Worm (Caenorhabditis elegans) whole organism, L4 larva: ENCODE measurements around the gene hlh-30.
A peak's percentile ranks its signal among the peaks of the same experiment; 100 is the strongest.

ENCODE experiments used
- F37D6.2 ChIP-seq: sonication (generic microtip); optimal IDR thresholded peaks from 2 replicates; lab custom pipeline; 2016; ENCODE audit warnings: mild to moderate bottlenecking, missing genetic modification characterization, missing compliant biosample characterization
- F44E2.7 ChIP-seq: fragments of 200-800 bp; sonication (Bioruptor generic); IDR thresholded peaks from 2 replicates; pipeline ENCODE4 v2.1.2; 2022; ENCODE audit warnings: missing genetic modification characterization, missing compliant biosample characterization
- Y105C5A.15 ChIP-seq: fragments of 200-800 bp; sonication (Bioruptor generic); IDR thresholded peaks from 2 replicates; pipeline ENCODE4 v1.3.6; 2022; ENCODE audit warnings: missing genetic modification characterization, missing compliant biosample characterization
- Y75B8A.6 ChIP-seq: fragments of 200-800 bp; sonication (Bioruptor generic); IDR thresholded peaks from 2 replicates; pipeline ENCODE4 v1.3.6; 2022; ENCODE audit warnings: missing genetic modification reagents, missing genetic modification characterization, missing compliant biosample characterization
- ZK337.2 ChIP-seq: fragments of 200-800 bp; sonication (Bioruptor generic); IDR thresholded peaks from 2 replicates; pipeline ENCODE4 v1.3.6; 2022; ENCODE audit warnings: missing genetic modification reagents, missing genetic modification characterization, missing compliant biosample characterization
- ZK546.5 ChIP-seq, 2 experiments: sonication (generic microtip); optimal IDR thresholded peaks; 2 replicates each; lab custom pipeline; 2017; ENCODE audit warnings: missing biosample characterization in 2 of 2, missing genetic modification characterization in 2 of 2
- aha-1 ChIP-seq: fragments of 150-350 bp; peaks from one replicate; lab custom pipeline; 2014; ENCODE audit warnings: missing biosample characterization, missing genetic modification characterization
- ama-1 ChIP-seq: fragments of 150-350 bp; optimal IDR thresholded peaks from 2 replicates; lab custom pipeline; 2014; ENCODE audit warnings: inconsistent platforms, mixed read lengths
- arid-1 ChIP-seq: fragments of 200-800 bp; sonication (Bioruptor generic); conservative IDR thresholded peaks from 2 replicates; pipeline ENCODE4 v1.3.6; 2022; ENCODE audit warnings: missing genetic modification reagents, missing genetic modification characterization, missing compliant biosample characterization
- ces-1 ChIP-seq: fragments of 150-350 bp; sonication (generic microtip); optimal IDR thresholded peaks from 4 replicates; lab custom pipeline; 2014; ENCODE audit warnings: missing biosample characterization, missing genetic modification reagents, missing genetic modification characterization
- daf-12 ChIP-seq: fragments of 150-350 bp; optimal IDR thresholded peaks from 2 replicates; lab custom pipeline; 2014; ENCODE audit warnings: missing biosample characterization, missing genetic modification reagents, missing genetic modification characterization
- daf-16 ChIP-seq, 3 experiments: sonication (generic microtip); optimal IDR thresholded peaks; 2 replicates each; lab custom pipeline; 2016 to 2017; ENCODE audit warnings: missing genetic modification characterization in 3 of 3, missing genetic modification reagents in 3 of 3, mild to moderate bottlenecking in 2 of 3, missing compliant biosample characterization in 2 of 3, missing biosample characterization in 1 of 3, moderate library complexity in 1 of 3
- dmd-8 ChIP-seq: fragments of 200-800 bp; sonication (Bioruptor generic); IDR thresholded peaks from 2 replicates; pipeline ENCODE4 v1.3.6; 2022; ENCODE audit warnings: missing genetic modification characterization, missing compliant biosample characterization
- dmd-9 ChIP-seq: fragments of 200-800 bp; sonication (Bioruptor generic); IDR thresholded peaks from 2 replicates; pipeline ENCODE4 v1.3.6; 2022; ENCODE audit warnings: missing genetic modification reagents, missing genetic modification characterization, missing compliant biosample characterization
- egl-27 ChIP-seq: sonication (generic microtip); optimal IDR thresholded peaks from 3 replicates; lab custom pipeline; 2017; ENCODE audit warnings: missing biosample characterization, missing genetic modification reagents, missing genetic modification characterization
- egl-43 ChIP-seq: fragments of 200-800 bp; sonication (Bioruptor generic); IDR thresholded peaks from 2 replicates; pipeline ENCODE4 v1.3.6; 2022; ENCODE audit warnings: missing genetic modification reagents, missing genetic modification characterization, missing compliant biosample characterization
- fos-1 ChIP-seq: fragments of 150-350 bp; optimal IDR thresholded peaks from 2 replicates; lab custom pipeline; 2014; ENCODE audit warnings: missing biosample characterization, missing genetic modification characterization
- hif-1 ChIP-seq, 2 experiments: sonication (generic microtip); optimal IDR thresholded peaks; 2 replicates each; lab custom pipeline; 2016 to 2017; ENCODE audit warnings: missing compliant biosample characterization in 2 of 2, missing genetic modification characterization in 2 of 2, missing genetic modification reagents in 2 of 2, missing genotype in 2 of 2, mild to moderate bottlenecking in 1 of 2
- lin-15B ChIP-seq: fragments of 150-350 bp; sonication (generic microtip); optimal IDR thresholded peaks from 3 replicates; lab custom pipeline; 2014; ENCODE audit warnings: missing biosample characterization, missing genetic modification characterization
- lin-29 ChIP-seq: fragments of 200-800 bp; sonication (Bioruptor generic); IDR thresholded peaks from 2 replicates; pipeline ENCODE4 v1.3.6; 2022; ENCODE audit warnings: missing genetic modification reagents, missing genetic modification characterization, missing compliant biosample characterization
- lir-3 ChIP-seq: sonication (generic microtip); optimal IDR thresholded peaks from 2 replicates; lab custom pipeline; 2016; ENCODE audit warnings: mild to moderate bottlenecking, missing genetic modification characterization, missing compliant biosample characterization
- mep-1 ChIP-seq: fragments of 150-350 bp; sonication (generic microtip); optimal IDR thresholded peaks from 3 replicates; lab custom pipeline; 2014; ENCODE audit warnings: missing biosample characterization, missing genetic modification characterization
- mxl-2 ChIP-seq: fragments of 200-800 bp; sonication (Bioruptor generic); conservative IDR thresholded peaks from 2 replicates; pipeline ENCODE4 v1.3.6; 2022; ENCODE audit warnings: missing genetic modification reagents, missing genetic modification characterization, missing compliant biosample characterization
- nhr-11 ChIP-seq: fragments of 150-350 bp; optimal IDR thresholded peaks from 2 replicates; lab custom pipeline; 2014; ENCODE audit warnings: missing biosample characterization, missing genetic modification characterization
- nhr-111 ChIP-seq: fragments of 200-800 bp; sonication (Bioruptor generic); optimal IDR thresholded peaks from 2 replicates; lab custom pipeline; 2018; ENCODE audit warnings: mild to moderate bottlenecking, missing genetic modification characterization, missing compliant biosample characterization
- nhr-25 ChIP-seq: sonication (generic microtip); optimal IDR thresholded peaks from 2 replicates; lab custom pipeline; 2017; ENCODE audit warnings: missing genetic modification characterization, mild to moderate bottlenecking, missing compliant biosample characterization, antibody characterized with exemption, moderate library complexity, borderline replicate concordance; ENCODE audit not compliant: insufficient read depth
- nhr-28 ChIP-seq: fragments of 150-350 bp; optimal IDR thresholded peaks from 2 replicates; lab custom pipeline; 2014; ENCODE audit warnings: missing biosample characterization, missing genetic modification characterization
- nhr-41 ChIP-seq: fragments of 200-800 bp; sonication (Bioruptor generic); IDR thresholded peaks from 2 replicates; pipeline ENCODE4 v1.3.6; 2022; ENCODE audit warnings: missing genetic modification reagents, missing genetic modification characterization, missing compliant biosample characterization
- nhr-42 ChIP-seq: fragments of 200-800 bp; sonication (Bioruptor generic); IDR thresholded peaks from 2 replicates; pipeline ENCODE4 v1.3.6; 2022; ENCODE audit warnings: missing genetic modification characterization, missing compliant biosample characterization
- nhr-48 ChIP-seq: sonication (generic microtip); optimal IDR thresholded peaks from 2 replicates; lab custom pipeline; 2016; ENCODE audit warnings: mild to moderate bottlenecking, missing genetic modification characterization, missing compliant biosample characterization
- nhr-76 ChIP-seq: fragments of 150-350 bp; optimal IDR thresholded peaks from 2 replicates; lab custom pipeline; 2014; ENCODE audit warnings: missing biosample characterization, missing genetic modification characterization
- nhr-77 ChIP-seq: fragments of 150-350 bp; optimal IDR thresholded peaks from 2 replicates; lab custom pipeline; 2014; ENCODE audit warnings: missing biosample characterization, missing genetic modification characterization
- pha-4 ChIP-seq, 2 experiments: fragments of 150-350 bp in 1 of 2; fragments of 200-800 bp in 1 of 2; sonication (Bioruptor generic) in 1 of 2; IDR thresholded peaks in 1 of 2; optimal IDR thresholded peaks in 1 of 2; 2 replicates each; pipeline versions ENCODE4 v1.3.6 to Lab custom; 2014 to 2022; ENCODE audit warnings: missing genetic modification characterization in 2 of 2, missing genetic modification reagents in 2 of 2, missing biosample characterization in 1 of 2, missing compliant biosample characterization in 1 of 2
- pqm-1 ChIP-seq: sonication (generic microtip); optimal IDR thresholded peaks from 2 replicates; lab custom pipeline; 2017; ENCODE audit warnings: missing biosample characterization, missing genetic modification characterization
- rbr-2 ChIP-seq: sonication (generic microtip); optimal IDR thresholded peaks from 2 replicates; lab custom pipeline; 2016; ENCODE audit warnings: missing genotype, missing genetic modification characterization, missing compliant biosample characterization
- sdz-12 ChIP-seq: fragments of 200-800 bp; sonication (Bioruptor generic); optimal IDR thresholded peaks from 2 replicates; lab custom pipeline; 2018; ENCODE audit warnings: mild to moderate bottlenecking, missing genetic modification characterization, missing compliant biosample characterization
- skn-1 ChIP-seq: fragments of 150-350 bp; optimal IDR thresholded peaks from 2 replicates; lab custom pipeline; 2014; ENCODE audit warnings: missing biosample characterization, missing genetic modification characterization
- snpc-4 ChIP-seq: fragments of 150-350 bp; optimal IDR thresholded peaks from 2 replicates; lab custom pipeline; 2014; ENCODE audit warnings: missing biosample characterization, missing genetic modification characterization
- spr-1 ChIP-seq: sonication (generic microtip); optimal IDR thresholded peaks from 2 replicates; lab custom pipeline; 2016; ENCODE audit warnings: mild to moderate bottlenecking, missing genetic modification characterization, missing compliant biosample characterization
- tag-97 ChIP-seq: fragments of 200-800 bp; sonication (Bioruptor generic); IDR thresholded peaks from 2 replicates; pipeline ENCODE4 v1.3.6; 2022; ENCODE audit warnings: missing genetic modification characterization, missing compliant biosample characterization
- unc-62 ChIP-seq, 3 experiments: fragments of 150-350 bp in 1 of 3; sonication (generic microtip); optimal IDR thresholded peaks in 2 of 3; peaks in 1 of 3; 1 replicate in 1 of 3; 2 replicates in 2 of 3; lab custom pipeline; 2014 to 2017; ENCODE audit warnings: missing biosample characterization in 3 of 3, missing genetic modification characterization in 3 of 3, missing genetic modification reagents in 3 of 3, missing genotype in 1 of 3
- ztf-11 ChIP-seq: fragments of 150-350 bp; optimal IDR thresholded peaks from 2 replicates; lab custom pipeline; 2014; ENCODE audit warnings: missing biosample characterization, missing genetic modification characterization
- ztf-7 ChIP-seq: fragments of 150-350 bp; optimal IDR thresholded peaks from 2 replicates; lab custom pipeline; 2014; ENCODE audit warnings: missing biosample characterization, missing genetic modification characterization

hlh-30 gene

ce11 chrIV:4055297-4055696 lies 20.5 kb upstream of the hlh-30 start:
- TF ChIP-seq unc-62 (GFP tag; optimal IDR thresholded peaks at IDR 0.05 in 1 of 2; lab: Kevin White, UChicago) (peak in 1 of 2 experiments; percentile 11), unc-62 (tag; optimal IDR thresholded peaks at IDR 0.05; lab: Kevin White, UChicago) (no peak), F44E2.7 (GFP tag; lab: Robert Waterston, UW) (no peak), nhr-77 (no peak), ztf-7 (tag; lab: Kevin White, UChicago) (no peak), hif-1 (tag; optimal IDR thresholded peaks at IDR 0.05; lab: Kevin White, UChicago) (no peak), nhr-42 (GFP tag; lab: Robert Waterston, UW) (no peak), lin-29 (no peak), arid-1 (no peak), nhr-48 (no peak)

ce11 chrIV:4053405-4053804 lies 18.7 kb upstream of the hlh-30 start:
- TF ChIP-seq nhr-28 (peak; percentile 8), Y75B8A.6 (no peak), ces-1 (GFP tag; lab: Kevin White, UChicago) (no peak), aha-1 (tag; lab: Kevin White, UChicago) (peak; percentile 78), pqm-1 (tag; lab: Kevin White, UChicago) (peak; percentile 52)

ce11 chrIV:4052274-4052673 lies 17.5 kb upstream of the hlh-30 start:
- TF ChIP-seq unc-62 (GFP tag; optimal IDR thresholded peaks at IDR 0.05 in 1 of 2; lab: Kevin White, UChicago) (peak in 1 of 2 experiments; percentile 49), unc-62 (tag; optimal IDR thresholded peaks at IDR 0.05; lab: Kevin White, UChicago) (no peak), ama-1 (no peak), spr-1 (tag; lab: Kevin White, UChicago) (no peak), snpc-4 (no peak), nhr-11 (tag; lab: Kevin White, UChicago) (no peak), dmd-8 (GFP tag; lab: Robert Waterston, UW) (no peak), daf-16 (GFP tag; optimal IDR thresholded peaks at IDR 0.05; lab: Kevin White, UChicago) (no peak), daf-16 (tag; optimal IDR thresholded peaks at IDR 0.05; lab: Kevin White, UChicago) (no peak), pha-4 (GFP tag; IDR thresholded peaks at IDR 0.05; lab: Robert Waterston, UW) (no peak), pha-4 (tag; optimal IDR thresholded peaks at IDR 0.05; lab: Kevin White, UChicago) (no peak), rbr-2 (tag; lab: Kevin White, UChicago) (no peak), sdz-12 (no peak), aha-1 (tag; lab: Kevin White, UChicago) (peak; percentile 17)

- TF ChIP-seq daf-12 (tag; lab: Kevin White, UChicago) (no peak), lir-3 (no peak), aha-1 (tag; lab: Kevin White, UChicago) (peak; percentile 18), dmd-9 (GFP tag; lab: Robert Waterston, UW) (no peak), nhr-41 (GFP tag; lab: Robert Waterston, UW) (no peak), Y105C5A.15 (GFP tag; lab: Robert Waterston, UW) (no peak)
These were observed 16.8 kb upstream of the hlh-30 start, which contains the start of gene wrt-5 for ce11 chrIV:4051539-4051938. Gene wrt-5, minus strand, starts transcription at chrIV:4051639.

- TF ChIP-seq ZK546.5 (tag; optimal IDR thresholded peaks at IDR 0.05; lab: Kevin White, UChicago) (no peak), aha-1 (tag; lab: Kevin White, UChicago) (peak; percentile 95), nhr-76 (peak; percentile 56), F37D6.2 (tag; lab: Kevin White, UChicago) (peak; percentile 94), nhr-111 (GFP tag; lab: Kevin White, UChicago) (peak; percentile 57), lin-15B (tag; lab: Kevin White, UChicago) (peak; percentile 49), mep-1 (tag; lab: Kevin White, UChicago) (peak; percentile 93), skn-1 (tag; lab: Kevin White, UChicago) (no peak), spr-1 (tag; lab: Kevin White, UChicago) (peak; percentile 93), egl-27 (tag; lab: Kevin White, UChicago) (no peak), fos-1 (tag; lab: Kevin White, UChicago) (no peak), egl-43 (GFP tag; lab: Robert Waterston, UW) (peak; percentile 85), ZK337.2 (peak; percentile 67), ztf-11 (tag; lab: Kevin White, UChicago) (no peak), ces-1 (GFP tag; lab: Kevin White, UChicago) (no peak), tag-97 (no peak), lin-29 (peak; percentile 88), mxl-2 (GFP tag; lab: Robert Waterston, UW) (peak; percentile 84), nhr-25 (tag; lab: Kevin White, UChicago) (peak; percentile 69), dmd-9 (GFP tag; lab: Robert Waterston, UW) (peak; percentile 90)
These were observed 14.7 kb upstream of the hlh-30 start, which contains the start of gene pcn-1 for ce11 chrIV:4049398-4049998. Gene pcn-1, minus strand, starts transcription at chrIV:4049448.
